Fruit fly (Drosophila melanogaster): ENCODE data around the gene Arf1.

dm6 chr3L:22865061-22865418 lies 7.0 kb downstream of the Arf1 start:
- no peak for TF ChIP-seq CG8478 (optimal IDR thresholded peaks at IDR 0.05)
- TF ChIP-seq CTCF (optimal IDR thresholded peaks at IDR 0.05), result no peak
